Fruit fly (Drosophila melanogaster) whole organism, embryonic: Measurements from ENCODE around the gene lqfR.
A peak's percentile ranks its signal among the peaks of the same experiment; 100 is the strongest.

Experiments used
- CG10321 ChIP-seq: fragments of 200-800 bp; sonication (Bioruptor generic); IDR thresholded peaks from 2 replicates; pipeline ENCODE4 v1.3.6; 2022; ENCODE audit warnings: missing biosample characterization, missing genetic modification characterization
- CG10462 ChIP-seq: fragments of 200-800 bp; sonication (Bioruptor generic); optimal IDR thresholded peaks from 2 replicates; lab custom pipeline; 2016; ENCODE audit warnings: missing biosample characterization, missing genetic modification characterization
- CG10959 ChIP-seq: fragments of 200-800 bp; sonication (Bioruptor generic); IDR thresholded peaks from 2 replicates; pipeline ENCODE4 v1.3.6; 2022; ENCODE audit warnings: missing biosample characterization, missing genetic modification characterization
- CG10979 ChIP-seq: fragments of 200-800 bp; sonication (Bioruptor generic); optimal IDR thresholded peaks from 2 replicates; lab custom pipeline; 2018; ENCODE audit warnings: missing biosample characterization, mild to moderate bottlenecking, missing genetic modification characterization, moderate library complexity
- CG11398 ChIP-seq: fragments of 200-800 bp; sonication (Bioruptor generic); optimal IDR thresholded peaks from 2 replicates; lab custom pipeline; 2016; ENCODE audit warnings: missing biosample characterization, missing genetic modification characterization
- CG12236 ChIP-seq: fragments of 200-800 bp; sonication (Bioruptor generic); optimal IDR thresholded peaks from 2 replicates; lab custom pipeline; 2016; ENCODE audit warnings: missing biosample characterization, missing genetic modification characterization
- CG12744 ChIP-seq: fragments of 200-800 bp; sonication (Bioruptor generic); optimal IDR thresholded peaks from 2 replicates; lab custom pipeline; 2016; ENCODE audit warnings: missing biosample characterization, missing genetic modification characterization
- CG13424 ChIP-seq: fragments of 200-800 bp; sonication (Bioruptor generic); optimal IDR thresholded peaks from 2 replicates; lab custom pipeline; 2019; ENCODE audit warnings: missing biosample characterization, mild to moderate bottlenecking, missing genetic modification characterization, moderate library complexity
- CG14860 ChIP-seq: fragments of 200-800 bp; sonication (Bioruptor generic); IDR thresholded peaks from 3 replicates; pipeline ENCODE4 v1.3.6; 2022; ENCODE audit warnings: missing biosample characterization, missing genetic modification characterization; ENCODE audit not compliant: partially characterized antibody
- CG14965 ChIP-seq: fragments of 200-800 bp; sonication (Bioruptor generic); optimal IDR thresholded peaks from 2 replicates; lab custom pipeline; 2016; ENCODE audit warnings: missing biosample characterization, missing genetic modification characterization, borderline replicate concordance
- CG1529 ChIP-seq: fragments of 200-800 bp; sonication (Bioruptor generic); optimal IDR thresholded peaks from 3 replicates; lab custom pipeline; 2018; ENCODE audit warnings: missing biosample characterization, missing genetic modification characterization
- CG17568 ChIP-seq: fragments of 200-800 bp; sonication (Bioruptor generic); optimal IDR thresholded peaks from 2 replicates; lab custom pipeline; 2018; ENCODE audit warnings: missing biosample characterization, mild to moderate bottlenecking, missing genetic modification characterization, moderate library complexity
- CG30403 ChIP-seq: fragments of 200-800 bp; sonication (Bioruptor generic); optimal IDR thresholded peaks from 3 replicates; lab custom pipeline; 2016; ENCODE audit warnings: missing biosample characterization, missing genetic modification characterization
- CG3065 ChIP-seq: fragments of 200-800 bp; sonication (Bioruptor generic); optimal IDR thresholded peaks from 2 replicates; lab custom pipeline; 2016; ENCODE audit warnings: missing biosample characterization, missing genetic modification characterization
- CG31388 ChIP-seq: fragments of 200-800 bp; sonication (Bioruptor generic); optimal IDR thresholded peaks from 2 replicates; lab custom pipeline; 2016; ENCODE audit warnings: missing biosample characterization, missing genetic modification characterization
- CG3838 ChIP-seq: fragments of 200-800 bp; sonication (Bioruptor generic); optimal IDR thresholded peaks from 3 replicates; lab custom pipeline; 2016; ENCODE audit warnings: missing biosample characterization, missing genetic modification characterization
- CG3847 ChIP-seq: fragments of 200-800 bp; sonication (Bioruptor generic); IDR thresholded peaks from 2 replicates; pipeline ENCODE4 v1.3.6; 2022; ENCODE audit warnings: missing biosample characterization, missing genetic modification characterization
- CG4707 ChIP-seq: fragments of 200-800 bp; sonication (Bioruptor generic); optimal IDR thresholded peaks from 2 replicates; lab custom pipeline; 2018; ENCODE audit warnings: missing biosample characterization, mild to moderate bottlenecking, missing genetic modification characterization, moderate library complexity
- CG6791 ChIP-seq: fragments of 200-800 bp; sonication (Bioruptor generic); IDR thresholded peaks from 3 replicates; pipeline ENCODE4 v1.3.6; 2022; ENCODE audit warnings: missing biosample characterization, missing genetic modification characterization; ENCODE audit not compliant: partially characterized antibody
- CG6854 ChIP-seq: fragments of 200-800 bp; sonication (Bioruptor generic); optimal IDR thresholded peaks from 3 replicates; lab custom pipeline; 2017; ENCODE audit warnings: missing biosample characterization, mild to moderate bottlenecking, missing genetic modification characterization
- CG9876 ChIP-seq: fragments of 200-800 bp; sonication (Bioruptor generic); optimal IDR thresholded peaks from 2 replicates; lab custom pipeline; 2016; ENCODE audit warnings: missing biosample characterization, missing genetic modification characterization
- CoRest ChIP-seq: fragments of 200-800 bp; sonication (Bioruptor generic); optimal IDR thresholded peaks from 3 replicates; lab custom pipeline; 2018; ENCODE audit warnings: missing biosample characterization, mild to moderate bottlenecking, missing genetic modification characterization, moderate library complexity
- Dfd ChIP-seq, 2 experiments: fragments of >200 bp; optimal IDR thresholded peaks; 2 replicates each; lab custom pipeline; 2017; ENCODE audit warnings: missing biosample characterization in 2 of 2, missing genetic modification characterization in 2 of 2
- Dref ChIP-seq: fragments of 200-800 bp; sonication (Bioruptor generic); IDR thresholded peaks from 2 replicates; pipeline ENCODE4 v1.3.6; 2022; ENCODE audit warnings: missing biosample characterization, missing genetic modification characterization
- Gug ChIP-seq: fragments of 200-800 bp; sonication (Bioruptor generic); IDR thresholded peaks from 4 replicates; pipeline ENCODE4 v1.3.6; 2022; ENCODE audit warnings: missing biosample characterization, missing genetic modification characterization
- HLHmδ ChIP-seq: fragments of 200-800 bp; sonication (Bioruptor generic); optimal IDR thresholded peaks from 2 replicates; lab custom pipeline; 2018; ENCODE audit warnings: missing biosample characterization, mild to moderate bottlenecking, missing genetic modification characterization, moderate library complexity
- Max ChIP-seq: fragments of 200-800 bp; sonication (Bioruptor generic); optimal IDR thresholded peaks from 2 replicates; lab custom pipeline; 2016; ENCODE audit warnings: missing biosample characterization, mild to moderate bottlenecking, missing genetic modification characterization
- Med ChIP-seq: fragments of 200-800 bp; sonication (Bioruptor generic); peaks from one replicate; lab custom pipeline; 2016; ENCODE audit warnings: missing biosample characterization, missing genetic modification characterization, mild to moderate bottlenecking, inconsistent platforms, moderate library complexity
- NK7.1 ChIP-seq: fragments of 200-800 bp; sonication (Bioruptor generic); optimal IDR thresholded peaks from 3 replicates; lab custom pipeline; 2016; ENCODE audit warnings: missing biosample characterization, missing genetic modification characterization
- Nf-YC ChIP-seq: fragments of 200-800 bp; optimal IDR thresholded peaks from 3 replicates; lab custom pipeline; 2019; ENCODE audit warnings: missing biosample characterization, mild to moderate bottlenecking, missing genetic modification characterization, moderate library complexity
- Pdp1 ChIP-seq, 2 experiments: fragments of 200-800 bp; sonication (Bioruptor generic); optimal IDR thresholded peaks; 3 replicates each; lab custom pipeline; 2016; ENCODE audit warnings: missing biosample characterization in 2 of 2, missing genetic modification characterization in 2 of 2, mild to moderate bottlenecking in 1 of 2, moderate library complexity in 1 of 2
- Xbp1 ChIP-seq: fragments of 200-800 bp; sonication (Bioruptor generic); optimal IDR thresholded peaks from 3 replicates; lab custom pipeline; 2016; ENCODE audit warnings: missing biosample characterization, mild to moderate bottlenecking, missing genetic modification characterization
- al ChIP-seq: fragments of 200-800 bp; sonication (Bioruptor generic); IDR thresholded peaks from 2 replicates; pipeline ENCODE4 v1.3.6; 2022; ENCODE audit warnings: missing biosample characterization, missing genetic modification characterization
- amos ChIP-seq: fragments of 200-800 bp; sonication (Bioruptor generic); IDR thresholded peaks from 2 replicates; pipeline ENCODE4 v1.3.6; 2022; ENCODE audit warnings: missing biosample characterization, missing genetic modification characterization; ENCODE audit not compliant: partially characterized antibody
- dm ChIP-seq: fragments of 200-800 bp; sonication (Bioruptor generic); optimal IDR thresholded peaks from 3 replicates; lab custom pipeline; 2016; ENCODE audit warnings: missing biosample characterization, missing genetic modification characterization
- fu2 ChIP-seq: fragments of 200-800 bp; sonication (Bioruptor generic); optimal IDR thresholded peaks from 2 replicates; lab custom pipeline; 2016; ENCODE audit warnings: missing biosample characterization, missing genetic modification characterization
- grn ChIP-seq: fragments of 200-800 bp; sonication (Bioruptor generic); optimal IDR thresholded peaks from 3 replicates; lab custom pipeline; 2017; ENCODE audit warnings: missing biosample characterization, missing genetic modification characterization
- hb ChIP-seq: fragments of 200-800 bp; sonication (Bioruptor generic); IDR thresholded peaks from 3 replicates; pipeline ENCODE4 v1.3.6; 2022; ENCODE audit warnings: missing biosample characterization, missing genetic modification characterization; ENCODE audit not compliant: partially characterized antibody
- insv ChIP-seq, 2 experiments: fragments of 200-800 bp; sonication (Bioruptor generic); optimal IDR thresholded peaks; 3 replicates each; lab custom pipeline; 2016 to 2018; ENCODE audit warnings: missing biosample characterization in 2 of 2, missing genetic modification characterization in 2 of 2
- inv ChIP-seq: fragments of 200-800 bp; sonication (Bioruptor generic); IDR thresholded peaks from 2 replicates; pipeline ENCODE4 v1.3.6; 2022; ENCODE audit warnings: missing biosample characterization, missing genetic modification characterization; ENCODE audit not compliant: partially characterized antibody
- nmo ChIP-seq: fragments of 200-800 bp; sonication (Bioruptor generic); optimal IDR thresholded peaks from 2 replicates; lab custom pipeline; 2018; ENCODE audit warnings: missing biosample characterization, mild to moderate bottlenecking, missing genetic modification characterization, moderate library complexity
- prd ChIP-seq, 3 experiments: fragments of >200 bp in 2 of 3; fragments of 200-800 bp in 1 of 3; sonication (Bioruptor generic) in 1 of 3; optimal IDR thresholded peaks in 2 of 3; IDR thresholded peaks in 1 of 3; 2 replicates in 2 of 3; 3 replicates in 1 of 3; pipeline versions ENCODE4 v1.3.6 to Lab custom; 2017 to 2022; ENCODE audit warnings: missing biosample characterization in 1 of 3, missing genetic modification characterization in 1 of 3
- pros ChIP-seq: fragments of 200-800 bp; sonication (Bioruptor generic); optimal IDR thresholded peaks from 3 replicates; lab custom pipeline; 2019; ENCODE audit warnings: missing biosample characterization, mild to moderate bottlenecking, missing genetic modification characterization, moderate library complexity
- sc ChIP-seq, 3 experiments: fragments of >200 bp in 2 of 3; fragments of 200-800 bp in 1 of 3; sonication (Bioruptor generic) in 1 of 3; optimal IDR thresholded peaks; 2 replicates in 2 of 3; 3 replicates in 1 of 3; lab custom pipeline; 2017; ENCODE audit warnings: mild to moderate bottlenecking in 1 of 3, missing biosample characterization in 1 of 3, missing genetic modification characterization in 1 of 3, missing genetic modification reagents in 1 of 3
- shn ChIP-seq: fragments of 200-800 bp; sonication (Bioruptor generic); optimal IDR thresholded peaks from 3 replicates; lab custom pipeline; 2016; ENCODE audit warnings: missing biosample characterization, missing genetic modification characterization
- sqz ChIP-seq: fragments of 200-800 bp; sonication (Bioruptor generic); optimal IDR thresholded peaks from 3 replicates; lab custom pipeline; 2018; ENCODE audit warnings: missing biosample characterization, mild to moderate bottlenecking, missing genetic modification characterization

lqfR gene

DNA sequence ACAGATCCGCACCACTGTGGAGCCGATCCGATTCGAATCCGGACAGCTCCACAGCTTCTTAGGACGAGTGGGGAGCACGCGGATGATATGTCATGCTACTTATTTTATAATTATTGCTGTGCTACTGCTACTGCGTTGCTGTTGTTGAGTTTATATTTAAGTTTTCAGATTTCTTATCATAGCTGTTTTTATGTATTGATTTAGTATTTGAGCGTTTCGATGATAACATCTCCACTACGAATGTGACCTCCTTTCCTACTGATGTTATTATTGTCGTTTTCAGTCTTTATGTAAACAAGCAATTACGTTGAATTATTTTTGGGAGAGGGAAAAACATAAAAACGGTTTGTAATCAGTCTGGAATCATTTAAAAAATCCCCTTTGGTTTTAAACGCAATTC, 44.9 kb downstream of the lqfR start (continued):
- no peak for TF ChIP-seq inv (GFP tag; lab: Robert Waterston, UW)
- no peak for TF ChIP-seq CG12744 (GFP tag; lab: Kevin White, UChicago)
- no peak for TF ChIP-seq nmo (GFP tag; lab: Kevin White, UChicago)
- TF ChIP-seq hb (GFP tag; lab: Robert Waterston, UW) = no peak
- TF ChIP-seq Max (GFP tag; lab: Kevin White, UChicago) = no peak
- TF ChIP-seq al (GFP tag; lab: Robert Waterston, UW) = no peak
- no peak for TF ChIP-seq CG10462 (GFP tag; lab: Kevin White, UChicago)
- peak in 1 of 2 experiments; percentile 67 for TF ChIP-seq Pdp1 (GFP tag; optimal IDR thresholded peaks at IDR 0.05; lab: Kevin White, UChicago)
- no peak for TF ChIP-seq CG10979 (tag; lab: Kevin White, UChicago)

DNA sequence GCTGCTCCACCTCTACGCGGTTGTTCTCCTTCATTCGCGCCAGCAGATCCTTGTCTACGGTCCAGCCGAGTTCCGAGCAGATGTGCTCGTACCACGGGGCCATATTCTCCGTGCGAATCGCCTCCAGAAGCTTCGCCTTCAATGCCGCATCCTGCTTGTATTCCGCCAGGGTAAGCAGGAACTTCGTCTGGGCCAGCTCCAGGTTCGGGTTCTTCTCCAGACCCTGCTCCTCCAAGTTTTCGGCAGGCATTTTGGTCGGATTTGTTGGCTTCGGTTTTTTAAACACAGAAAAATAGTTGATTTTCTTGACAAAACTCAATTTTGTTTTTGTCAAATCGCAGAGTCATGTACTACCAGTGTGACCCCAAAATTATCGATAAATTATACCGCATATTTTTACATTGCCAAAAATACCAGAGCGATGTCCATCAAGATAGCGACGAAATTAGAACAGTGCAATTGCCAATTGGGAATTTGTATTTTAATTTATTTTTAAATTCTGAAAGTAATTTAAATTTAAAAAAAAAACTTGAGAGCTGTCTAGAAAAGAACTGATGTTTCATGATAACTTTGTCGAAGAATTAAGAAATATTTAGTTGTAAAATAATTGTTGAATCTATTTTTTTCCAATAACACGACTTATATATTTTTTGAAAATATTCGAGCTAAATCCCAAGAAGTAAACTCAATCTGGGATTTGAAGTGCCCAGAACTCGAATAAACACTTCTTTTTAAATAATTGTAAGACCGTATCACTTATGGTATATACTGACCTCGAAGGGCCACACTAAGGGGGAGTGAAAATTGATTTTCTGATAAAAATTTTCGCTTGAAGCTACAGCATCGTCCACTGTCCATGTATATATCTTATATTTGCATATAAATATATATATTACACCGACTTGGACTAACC, 50.8 kb downstream of the lqfR start, which contains the start of the genes Rpn7 and AP-2mu:
TSS of gene Rpn7 (minus strand) at position 382 of the 913 bp plus-strand sequence.
TSS of gene AP-2mu (plus strand) at position 783 of the 913 bp plus-strand sequence.
- no peak for TF ChIP-seq CG14860 (GFP tag; lab: Robert Waterston, UW)
- no peak for TF ChIP-seq sc (optimal IDR thresholded peaks at IDR 0.05; lab: Kevin White, UChicago)
- no peak for TF ChIP-seq sc (GFP tag; optimal IDR thresholded peaks at IDR 0.05; lab: Kevin White, UChicago)
- no peak for TF ChIP-seq Dfd (GFP tag; optimal IDR thresholded peaks at IDR 0.05; lab: Kevin White, UChicago)
- no peak for TF ChIP-seq CG6791 (GFP tag; lab: Robert Waterston, UW)
- TF ChIP-seq prd (optimal IDR thresholded peaks at IDR 0.05; lab: Kevin White, UChicago) = no peak
- no peak for TF ChIP-seq prd (GFP tag; IDR thresholded peaks at IDR 0.05; lab: Robert Waterston, UW)
- TF ChIP-seq Pdp1 (GFP tag; optimal IDR thresholded peaks at IDR 0.05; lab: Kevin White, UChicago) = no peak
- TF ChIP-seq CG10959 (GFP tag; lab: Robert Waterston, UW) = no peak
- TF ChIP-seq CG9876 = no peak
- TF ChIP-seq HLHmδ (GFP tag; lab: Kevin White, UChicago) = no peak
- peak; percentile 54 for TF ChIP-seq CG30403 (GFP tag; lab: Kevin White, UChicago)
- TF ChIP-seq CG31388 (GFP tag; lab: Kevin White, UChicago) = no peak
- no peak for TF ChIP-seq CG3065
- TF ChIP-seq NK7.1 (GFP tag; lab: Kevin White, UChicago) = no peak
- no peak for TF ChIP-seq sqz (GFP tag; lab: Kevin White, UChicago)
- TF ChIP-seq CG3847 (GFP tag; lab: Robert Waterston, UW) = no peak
- no peak for TF ChIP-seq CG17568
- peak; percentile 68 for TF ChIP-seq grn
- TF ChIP-seq Med = peak; percentile 54
- peak; percentile 30 for TF ChIP-seq Xbp1 (GFP tag; lab: Kevin White, UChicago)
- TF ChIP-seq CoRest (tag; lab: Kevin White, UChicago) = peak; percentile 53
- no peak for TF ChIP-seq Gug
- TF ChIP-seq amos (GFP tag; lab: Robert Waterston, UW) = no peak
- no peak for TF ChIP-seq shn (GFP tag; lab: Kevin White, UChicago)
- no peak for TF ChIP-seq CG6854 (GFP tag; lab: Kevin White, UChicago)
- peak; percentile 9 for TF ChIP-seq Nf-YC
- TF ChIP-seq fu2 (GFP tag; lab: Kevin White, UChicago) = no peak
- TF ChIP-seq CG3838 = no peak
- TF ChIP-seq CG12236 (GFP tag; lab: Kevin White, UChicago) = no peak
- no peak for TF ChIP-seq CG14965 (GFP tag; lab: Kevin White, UChicago)
- TF ChIP-seq CG4707 = no peak
- no peak for TF ChIP-seq CG11398 (GFP tag; lab: Kevin White, UChicago)
- TF ChIP-seq CG10321 = no peak
- TF ChIP-seq CG1529 (GFP tag; lab: Kevin White, UChicago) = no peak
- no peak for TF ChIP-seq dm (GFP tag; lab: Kevin White, UChicago)
- TF ChIP-seq insv (GFP tag; optimal IDR thresholded peaks at IDR 0.05; lab: Kevin White, UChicago) = peak in 1 of 2 experiments; percentile 93
- peak; percentile 61 for TF ChIP-seq Dref (GFP tag; lab: Robert Waterston, UW)
- TF ChIP-seq pros (GFP tag; lab: Kevin White, UChicago) = no peak
- TF ChIP-seq CG13424 (tag; lab: Kevin White, UChicago) = no peak
